Worm (Caenorhabditis elegans) whole organism, L3 larva: ENCODE measurements around the gene unc-6.
A peak's percentile ranks its signal among the peaks of the same experiment; 100 is the strongest.

Source experiments
- R02D3.7 ChIP-seq: fragments of 150-350 bp; optimal IDR thresholded peaks from 2 replicates; lab custom pipeline; 2014; ENCODE audit warnings: missing biosample characterization, missing genetic modification characterization
- ZK546.5 ChIP-seq: sonication (generic microtip); optimal IDR thresholded peaks from 2 replicates; lab custom pipeline; 2017; ENCODE audit warnings: missing biosample characterization, missing genetic modification characterization
- aly-2 ChIP-seq: fragments of 150-350 bp; optimal IDR thresholded peaks from 2 replicates; lab custom pipeline; 2014; ENCODE audit warnings: missing biosample characterization, missing genetic modification characterization
- ama-1 ChIP-seq: fragments of 150-350 bp; optimal IDR thresholded peaks from 2 replicates; lab custom pipeline; 2018
- ceh-16 ChIP-seq: sonication (generic microtip); optimal IDR thresholded peaks from 2 replicates; lab custom pipeline; 2017; ENCODE audit warnings: missing biosample characterization, missing genetic modification characterization
- ceh-28 ChIP-seq: fragments of 150-350 bp; optimal IDR thresholded peaks from 2 replicates; lab custom pipeline; 2014; ENCODE audit warnings: missing biosample characterization, missing genetic modification reagents, missing genetic modification characterization
- ceh-82 ChIP-seq: fragments of 150-350 bp; optimal IDR thresholded peaks from 2 replicates; lab custom pipeline; 2014; ENCODE audit warnings: missing biosample characterization, missing genetic modification characterization
- ceh-9 ChIP-seq: sonication (generic microtip); optimal IDR thresholded peaks from 2 replicates; lab custom pipeline; 2018; ENCODE audit warnings: missing biosample characterization, missing genetic modification characterization
- daf-12 ChIP-seq: fragments of 150-350 bp; optimal IDR thresholded peaks from 2 replicates; lab custom pipeline; 2014; ENCODE audit warnings: missing biosample characterization, missing genetic modification reagents, missing genetic modification characterization
- egl-5 ChIP-seq: fragments of 150-350 bp; optimal IDR thresholded peaks from 2 replicates; lab custom pipeline; 2017; ENCODE audit warnings: missing biosample characterization, missing genetic modification reagents, missing genetic modification characterization, inconsistent platforms
- elt-1 ChIP-seq: fragments of 150-350 bp; optimal IDR thresholded peaks from 2 replicates; lab custom pipeline; 2014; ENCODE audit warnings: missing biosample characterization, missing genetic modification characterization
- elt-2 ChIP-seq: sonication (generic microtip); optimal IDR thresholded peaks from 2 replicates; lab custom pipeline; 2016; ENCODE audit warnings: missing genetic modification reagents, mild to moderate bottlenecking, missing genetic modification characterization, missing compliant biosample characterization
- elt-3 ChIP-seq, 3 experiments: fragments of 150-350 bp in 1 of 3; sonication (generic microtip) in 2 of 3; optimal IDR thresholded peaks; 2 replicates in 2 of 3; 4 replicates in 1 of 3; lab custom pipeline; 2014 to 2017; ENCODE audit warnings: missing biosample characterization in 3 of 3, missing genetic modification characterization in 3 of 3
- eor-1 ChIP-seq, 2 experiments: fragments of 150-350 bp; optimal IDR thresholded peaks; 2 replicates each; lab custom pipeline; 2014 to 2018; ENCODE audit warnings: missing biosample characterization in 2 of 2, missing genetic modification characterization in 2 of 2
- fkh-10 ChIP-seq: sonication (generic microtip); optimal IDR thresholded peaks from 2 replicates; lab custom pipeline; 2017; ENCODE audit warnings: missing biosample characterization, missing genetic modification reagents, missing genetic modification characterization
- fkh-2 ChIP-seq: fragments of 150-350 bp; optimal IDR thresholded peaks from 2 replicates; lab custom pipeline; 2014; ENCODE audit warnings: missing biosample characterization, missing genetic modification reagents, missing genetic modification characterization
- fos-1 ChIP-seq: fragments of 150-350 bp; optimal IDR thresholded peaks from 2 replicates; lab custom pipeline; 2014; ENCODE audit warnings: missing biosample characterization, missing genetic modification characterization
- hmg-11 ChIP-seq: sonication (generic microtip); optimal IDR thresholded peaks from 2 replicates; lab custom pipeline; 2016; ENCODE audit warnings: missing genetic modification characterization, missing compliant biosample characterization
- jun-1 ChIP-seq: fragments of 150-350 bp; optimal IDR thresholded peaks from 2 replicates; lab custom pipeline; 2014; ENCODE audit warnings: missing biosample characterization, missing genetic modification reagents, missing genetic modification characterization
- lin-15B ChIP-seq: fragments of 150-350 bp; optimal IDR thresholded peaks from 2 replicates; lab custom pipeline; 2014; ENCODE audit warnings: missing biosample characterization, missing genetic modification characterization
- lin-39 ChIP-seq: fragments of 150-350 bp; optimal IDR thresholded peaks from 2 replicates; lab custom pipeline; 2018; ENCODE audit warnings: missing biosample characterization, missing genetic modification reagents, missing genetic modification characterization
- lsy-12 ChIP-seq: sonication (generic microtip); optimal IDR thresholded peaks from 2 replicates; lab custom pipeline; 2016; ENCODE audit warnings: mild to moderate bottlenecking, missing genetic modification characterization, missing compliant biosample characterization
- mdl-1 ChIP-seq: fragments of 150-350 bp; optimal IDR thresholded peaks from 2 replicates; lab custom pipeline; 2014; ENCODE audit warnings: missing biosample characterization, missing genetic modification characterization
- nfya-1 ChIP-seq: sonication (generic microtip); optimal IDR thresholded peaks from 2 replicates; lab custom pipeline; 2017; ENCODE audit warnings: missing genetic modification characterization, mild to moderate bottlenecking, missing compliant biosample characterization, antibody characterized with exemption, moderate library complexity; ENCODE audit not compliant: insufficient read depth
- nhr-11 ChIP-seq: fragments of 150-350 bp; optimal IDR thresholded peaks from 2 replicates; lab custom pipeline; 2014; ENCODE audit warnings: missing biosample characterization, missing genetic modification characterization
- nhr-12 ChIP-seq: fragments of 150-350 bp; optimal IDR thresholded peaks from 2 replicates; lab custom pipeline; 2014; ENCODE audit warnings: missing biosample characterization, missing genetic modification characterization
- nhr-23 ChIP-seq: fragments of 150-350 bp; optimal IDR thresholded peaks from 2 replicates; lab custom pipeline; 2014; ENCODE audit warnings: missing biosample characterization, missing genetic modification reagents, missing genetic modification characterization
- nhr-237 ChIP-seq: fragments of 150-350 bp; optimal IDR thresholded peaks from 2 replicates; lab custom pipeline; 2014; ENCODE audit warnings: missing biosample characterization, missing genetic modification characterization
- nhr-25 ChIP-seq: sonication (generic microtip); optimal IDR thresholded peaks from 2 replicates; lab custom pipeline; 2017; ENCODE audit warnings: missing biosample characterization, missing genetic modification characterization
- nhr-28 ChIP-seq: fragments of 150-350 bp; optimal IDR thresholded peaks from 2 replicates; lab custom pipeline; 2014; ENCODE audit warnings: missing biosample characterization, missing genetic modification characterization
- nhr-43 ChIP-seq: sonication (generic microtip); optimal IDR thresholded peaks from 2 replicates; lab custom pipeline; 2016; ENCODE audit warnings: mild to moderate bottlenecking, missing genetic modification characterization, missing compliant biosample characterization; ENCODE audit not compliant: poor library complexity, severe bottlenecking
- nhr-67 ChIP-seq: fragments of 150-350 bp; optimal IDR thresholded peaks from 2 replicates; lab custom pipeline; 2014; ENCODE audit warnings: missing biosample characterization, missing genetic modification characterization
- nhr-76 ChIP-seq: fragments of 150-350 bp; sonication (generic microtip); optimal IDR thresholded peaks from 5 replicates; lab custom pipeline; 2014; ENCODE audit warnings: missing biosample characterization, missing genetic modification characterization
- nhr-77 ChIP-seq: fragments of 150-350 bp; optimal IDR thresholded peaks from 2 replicates; lab custom pipeline; 2014; ENCODE audit warnings: missing biosample characterization, missing genetic modification characterization
- pqm-1 ChIP-seq: fragments of 150-350 bp; optimal IDR thresholded peaks from 2 replicates; lab custom pipeline; 2017; ENCODE audit warnings: missing biosample characterization, missing genetic modification characterization, inconsistent platforms
- sea-2 ChIP-seq: fragments of 150-350 bp; sonication (generic microtip); optimal IDR thresholded peaks from 4 replicates; lab custom pipeline; 2014; ENCODE audit warnings: missing biosample characterization, missing genetic modification reagents, missing genetic modification characterization
- snpc-4 ChIP-seq: fragments of 150-350 bp; optimal IDR thresholded peaks from 2 replicates; lab custom pipeline; 2014; ENCODE audit warnings: missing biosample characterization, missing genetic modification characterization
- tbx-2 ChIP-seq: sonication (generic microtip); optimal IDR thresholded peaks from 2 replicates; lab custom pipeline; 2016; ENCODE audit warnings: mild to moderate bottlenecking, missing genetic modification characterization, missing compliant biosample characterization
- unc-62 ChIP-seq: fragments of 150-350 bp; sonication (generic microtip); optimal IDR thresholded peaks from 4 replicates; lab custom pipeline; 2014; ENCODE audit warnings: missing biosample characterization, missing genetic modification reagents, missing genetic modification characterization
- zag-1 ChIP-seq: fragments of 150-350 bp; optimal IDR thresholded peaks from 2 replicates; lab custom pipeline; 2014; ENCODE audit warnings: missing biosample characterization, missing genetic modification characterization
- ztf-4 ChIP-seq: fragments of 150-350 bp; optimal IDR thresholded peaks from 2 replicates; lab custom pipeline; 2014; ENCODE audit warnings: missing biosample characterization, missing genetic modification characterization

unc-6 gene

ce11 chrX:6893074-6893473 lies 3.6 kb downstream of the unc-6 start:
- TF ChIP-seq nhr-25 (tag; lab: Kevin White, UChicago): no peak
- TF ChIP-seq jun-1 (tag; lab: Kevin White, UChicago): no peak
- TF ChIP-seq nhr-237 (tag; lab: Kevin White, UChicago): no peak
- TF ChIP-seq nhr-23 (tag; lab: Kevin White, UChicago): no peak
- no peak for TF ChIP-seq elt-3 (tag; optimal IDR thresholded peaks at IDR 0.05; lab: Kevin White, UChicago)
- no peak for TF ChIP-seq unc-62 (GFP tag; lab: Kevin White, UChicago)
- TF ChIP-seq elt-2 (tag; lab: Kevin White, UChicago): no peak
- no peak for TF ChIP-seq daf-12 (tag; lab: Kevin White, UChicago)
- no peak for TF ChIP-seq ceh-28 (tag; lab: Kevin White, UChicago)
- no peak for TF ChIP-seq nhr-28 (tag; lab: Kevin White, UChicago)
- TF ChIP-seq zag-1 (tag; lab: Kevin White, UChicago): no peak
- no peak for TF ChIP-seq nhr-67 (tag; lab: Kevin White, UChicago)
- TF ChIP-seq ztf-4 (tag; lab: Kevin White, UChicago): no peak

ce11 chrX:6894104-6894503 lies 4.6 kb downstream of the unc-6 start:
- TF ChIP-seq fos-1 (tag; lab: Kevin White, UChicago) (no peak), ceh-82 (tag; lab: Kevin White, UChicago) (no peak), elt-1 (tag; lab: Kevin White, UChicago) (peak; percentile 41), tbx-2 (tag; lab: Kevin White, UChicago) (no peak), lin-39 (peak; percentile 35), egl-5 (tag; lab: Kevin White, UChicago) (peak; percentile 87), eor-1 (tag; optimal IDR thresholded peaks at IDR 0.05; lab: Kevin White, UChicago) (no peak)

- TF ChIP-seq ceh-82 (tag; lab: Kevin White, UChicago) (no peak), tbx-2 (tag; lab: Kevin White, UChicago) (no peak), ama-1 (lab: Kevin White, UChicago) (no peak), nhr-237 (tag; lab: Kevin White, UChicago) (no peak), ZK546.5 (tag; lab: Kevin White, UChicago) (no peak)
Measured at ce11 chrX:6899848-6900247, 10.4 kb downstream of the unc-6 start, which contains the start of gene F14B8.4. TSS of gene F14B8.4 (minus strand) at chrX:6899948.

- TF ChIP-seq ZK546.5 (tag; lab: Kevin White, UChicago): no peak
- TF ChIP-seq sea-2: no peak
- TF ChIP-seq snpc-4 (tag; lab: Kevin White, UChicago): no peak
- TF ChIP-seq hmg-11: no peak
- TF ChIP-seq ceh-16 (tag; lab: Kevin White, UChicago): no peak
- TF ChIP-seq ztf-4 (tag; lab: Kevin White, UChicago): no peak
- no peak for TF ChIP-seq daf-12 (tag; lab: Kevin White, UChicago)
- TF ChIP-seq nhr-11 (tag; lab: Kevin White, UChicago): no peak
- TF ChIP-seq nhr-67 (tag; lab: Kevin White, UChicago): no peak
- TF ChIP-seq nhr-28 (tag; lab: Kevin White, UChicago): no peak
- TF ChIP-seq fkh-2 (tag; lab: Kevin White, UChicago): no peak
- no peak for TF ChIP-seq ceh-9
- no peak for TF ChIP-seq unc-62 (GFP tag; lab: Kevin White, UChicago)
- no peak for TF ChIP-seq aly-2 (tag; lab: Kevin White, UChicago)
- TF ChIP-seq fkh-10 (GFP tag; lab: Kevin White, UChicago): no peak
- TF ChIP-seq nhr-77: no peak
- TF ChIP-seq nhr-12 (tag; lab: Kevin White, UChicago): no peak
- no peak for TF ChIP-seq nhr-43 (tag; lab: Kevin White, UChicago)
- no peak for TF ChIP-seq elt-2 (tag; lab: Kevin White, UChicago)
- TF ChIP-seq ama-1 (lab: Kevin White, UChicago): no peak
Measured at ce11 chrX:6901078-6901477, 11.6 kb downstream of the unc-6 start, which contains the start of gene pes-23. TSS of gene pes-23 (plus strand) at chrX:6901378.

ce11 chrX:6902958-6903357 lies 13.5 kb downstream of the unc-6 start:
- TF ChIP-seq nhr-11 (tag; lab: Kevin White, UChicago) (no peak), fkh-2 (tag; lab: Kevin White, UChicago) (no peak), daf-12 (tag; lab: Kevin White, UChicago) (no peak), tbx-2 (tag; lab: Kevin White, UChicago) (peak; percentile 10), pqm-1 (tag; lab: Kevin White, UChicago) (peak; percentile 22), elt-3 (tag; optimal IDR thresholded peaks at IDR 0.05; lab: Kevin White, UChicago) (peak in 1 of 3 experiments; percentile 0), R02D3.7 (tag; lab: Kevin White, UChicago) (no peak), unc-62 (GFP tag; lab: Kevin White, UChicago) (peak; percentile 21), nhr-23 (tag; lab: Kevin White, UChicago) (peak; percentile 10), lsy-12 (tag; lab: Kevin White, UChicago) (peak; percentile 44), nhr-77 (no peak), nhr-43 (tag; lab: Kevin White, UChicago) (peak; percentile 74), jun-1 (tag; lab: Kevin White, UChicago) (peak; percentile 56), elt-1 (tag; lab: Kevin White, UChicago) (no peak), mdl-1 (peak; percentile 44), elt-2 (tag; lab: Kevin White, UChicago) (peak; percentile 51), nfya-1 (tag; lab: Kevin White, UChicago) (peak; percentile 17), nhr-67 (tag; lab: Kevin White, UChicago) (no peak), nhr-25 (tag; lab: Kevin White, UChicago) (no peak), nhr-76 (no peak), hmg-11 (peak; percentile 72), lin-15B (tag; lab: Kevin White, UChicago) (no peak), ceh-9 (no peak), fos-1 (tag; lab: Kevin White, UChicago) (no peak)
